Worm (Caenorhabditis elegans): ENCODE data around the gene copb-2.
A peak's percentile ranks its signal among the peaks of the same experiment; 100 is the strongest.

ce11 chrIV:9511221-9511638 lies 51.7 kb downstream of the copb-2 start:
- TF ChIP-seq zag-1 (tag; optimal IDR thresholded peaks at IDR 0.05) (peak; percentile 51), unc-39 (tag; optimal IDR thresholded peaks at IDR 0.05) (no peak), ztf-4 (tag; optimal IDR thresholded peaks at IDR 0.05) (no peak), unc-62 (GFP tag; optimal IDR thresholded peaks at IDR 0.05) (peak; percentile 20), ceh-28 (tag; optimal IDR thresholded peaks at IDR 0.05) (peak; percentile 59), jun-1 (tag; optimal IDR thresholded peaks at IDR 0.05) (peak; percentile 28), mdl-1 (tag; optimal IDR thresholded peaks at IDR 0.05) (peak; percentile 47), ztf-11 (tag; optimal IDR thresholded peaks at IDR 0.05) (no peak), egl-5 (tag; optimal IDR thresholded peaks at IDR 0.05) (peak; percentile 59), aly-2 (tag; optimal IDR thresholded peaks at IDR 0.05) (no peak), skn-1 (tag; optimal IDR thresholded peaks at IDR 0.05) (no peak), eor-1 (tag; optimal IDR thresholded peaks at IDR 0.05) (no peak)
